Fruit fly (Drosophila melanogaster): ENCODE measurements around the gene Oatp74D.

The Oatp74D gene

dm6 chr3L:17506005-17506760 is 19.3 kb downstream of the Oatp74D start (continued):
- TF ChIP-seq fkh (GFP tag; optimal IDR thresholded peaks at IDR 0.05) (no peak), Hr39 (GFP tag; optimal IDR thresholded peaks at IDR 0.05) (peak; percentile 45), lz (GFP tag; optimal IDR thresholded peaks at IDR 0.05) (peak; percentile 25), fd59A (GFP tag; optimal IDR thresholded peaks at IDR 0.05) (no peak), acj6 (GFP tag; optimal IDR thresholded peaks at IDR 0.05) (peak; percentile 63), Hr38 (GFP tag; optimal IDR thresholded peaks at IDR 0.05) (no peak), CG3032 (tag; optimal IDR thresholded peaks at IDR 0.05) (peak; percentile 30), CG8119 (GFP tag; IDR thresholded peaks at IDR 0.05) (peak; percentile 25; the same call in 1 of the 3 replicates), CG1621 (tag; optimal IDR thresholded peaks at IDR 0.05) (no peak), CG8319 (GFP tag; optimal IDR thresholded peaks at IDR 0.05) (peak; percentile 41), CG8632 (GFP tag; optimal IDR thresholded peaks at IDR 0.05) (peak; percentile 56), Blimp-1 (GFP tag; optimal IDR thresholded peaks at IDR 0.05) (no peak), fd85E (GFP tag; optimal IDR thresholded peaks at IDR 0.05) (no peak), eg (GFP tag; IDR thresholded peaks at IDR 0.05) (0 out of 3 replicates have a peak, but pooled peaks have one; percentile 24), CG34406 (GFP tag; optimal IDR thresholded peaks at IDR 0.05) (peak; percentile 57), CG10631 (GFP tag; optimal IDR thresholded peaks at IDR 0.05) (peak; percentile 49), topi (GFP tag; optimal IDR thresholded peaks at IDR 0.05) (peak; percentile 43), Smox (GFP tag; optimal IDR thresholded peaks at IDR 0.05) (peak; percentile 61), Eip75B (GFP tag; optimal IDR thresholded peaks at IDR 0.05) (peak; percentile 41), Sox102F (GFP tag; optimal IDR thresholded peaks at IDR 0.05) (peak; percentile 58), pdm3 (GFP tag; optimal IDR thresholded peaks at IDR 0.05) (peak; percentile 54), CG6808 (GFP tag; optimal IDR thresholded peaks at IDR 0.05) (peak; percentile 11), Ets21C (GFP tag; optimal IDR thresholded peaks at IDR 0.05) (no peak), Eip93F (GFP tag; optimal IDR thresholded peaks at IDR 0.05) (peak; percentile 68), vri (GFP tag; optimal IDR thresholded peaks at IDR 0.05) (peak; percentile 14), esn (GFP tag; optimal IDR thresholded peaks at IDR 0.05) (peak; percentile 71), CG32006 (GFP tag; optimal IDR thresholded peaks at IDR 0.05) (peak; percentile 54), salr (GFP tag; optimal IDR thresholded peaks at IDR 0.05) (peak in 1 of 2 experiments; percentile 12), cyc (GFP tag; optimal IDR thresholded peaks at IDR 0.05) (peak; percentile 43), CG9139 (GFP tag; optimal IDR thresholded peaks at IDR 0.05) (no peak), Hr4 (GFP tag; optimal IDR thresholded peaks at IDR 0.05) (peak; percentile 46), CG11902 (GFP tag; optimal IDR thresholded peaks at IDR 0.05) (no peak), CG15336 (GFP tag; IDR thresholded peaks at IDR 0.05) (no peak), CG6854 (GFP tag; optimal IDR thresholded peaks at IDR 0.05) (no peak), CG10669 (GFP tag; optimal IDR thresholded peaks at IDR 0.05) (peak; percentile 45), Eip78C (GFP tag) (peak; percentile 89), CG6276 (GFP tag; optimal IDR thresholded peaks at IDR 0.05) (no peak)

DNA sequence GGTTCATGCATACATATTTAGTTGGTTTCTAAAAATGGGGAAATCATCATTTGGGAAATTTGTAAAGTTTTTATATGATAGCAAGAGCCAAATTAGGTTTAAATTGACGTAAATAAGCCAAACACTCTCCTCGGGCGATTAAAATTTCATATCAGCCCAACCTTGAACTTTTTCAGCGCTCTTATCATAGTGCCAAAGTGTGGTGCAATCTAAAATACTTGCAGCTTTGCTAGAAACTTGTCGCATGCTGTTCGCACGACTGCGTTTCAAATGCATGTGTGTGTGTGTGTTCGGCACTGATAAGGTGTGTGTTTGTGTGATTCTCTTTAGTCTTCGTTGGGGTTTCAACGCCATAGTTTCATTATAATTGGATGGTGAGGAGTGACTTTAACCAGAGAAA is 19.9 kb downstream of the Oatp74D start:
- TF ChIP-seq Sox14 (GFP tag; optimal IDR thresholded peaks at IDR 0.05) (peak; percentile 2), ss (GFP tag; optimal IDR thresholded peaks at IDR 0.05) (no peak), dsx (GFP tag; optimal IDR thresholded peaks at IDR 0.05; ENCODE audit: poor library complexity, severe bottlenecking) (no peak), Sox15 (GFP tag; optimal IDR thresholded peaks at IDR 0.05) (no peak), vri (GFP tag; optimal IDR thresholded peaks at IDR 0.05) (peak; percentile 31), CG4318 (GFP tag; optimal IDR thresholded peaks at IDR 0.05) (no peak), Sox102F (GFP tag; optimal IDR thresholded peaks at IDR 0.05) (no peak), CG31627 (GFP tag; optimal IDR thresholded peaks at IDR 0.05) (peak; percentile 11), net (GFP tag; optimal IDR thresholded peaks at IDR 0.05) (no peak), Eip75B (GFP tag; optimal IDR thresholded peaks at IDR 0.05) (no peak), dac (GFP tag; optimal IDR thresholded peaks at IDR 0.05) (no peak), acj6 (GFP tag; optimal IDR thresholded peaks at IDR 0.05) (peak; percentile 3), CG3919 (GFP tag; optimal IDR thresholded peaks at IDR 0.05) (no peak), CG8119 (GFP tag; IDR thresholded peaks at IDR 0.05) (0 out of 3 replicates have a peak, but pooled peaks have one; percentile 23), CG6854 (GFP tag; optimal IDR thresholded peaks at IDR 0.05) (no peak), Gug (GFP tag; IDR thresholded peaks at IDR 0.05) (0 out of 2 replicates have a peak, but pooled peaks have one; percentile 15), Ets21C (GFP tag; optimal IDR thresholded peaks at IDR 0.05) (no peak), Met (GFP tag; optimal IDR thresholded peaks at IDR 0.05) (no peak), achi (GFP tag; optimal IDR thresholded peaks at IDR 0.05) (no peak), esn (GFP tag; optimal IDR thresholded peaks at IDR 0.05) (no peak), salr (GFP tag; optimal IDR thresholded peaks at IDR 0.05) (no peak), CG11294 (GFP tag; IDR thresholded peaks at IDR 0.05) (no peak), eg (GFP tag; IDR thresholded peaks at IDR 0.05) (no peak)

Data from whole organism, prepupa.